Fruit fly (Drosophila melanogaster) whole organism, prepupa: ENCODE data around the gene Atac1.

Source experiments
- CG10631 ChIP-seq: fragments of 200-800 bp; sonication (Bioruptor generic); optimal IDR thresholded peaks from 2 replicates; lab custom pipeline; 2016; ENCODE audit warnings: missing biosample characterization, missing genetic modification characterization
- CG10669 ChIP-seq: fragments of 200-800 bp; sonication (Bioruptor generic); optimal IDR thresholded peaks from 3 replicates; lab custom pipeline; 2018; ENCODE audit warnings: missing biosample characterization, mild to moderate bottlenecking, missing genetic modification characterization, moderate library complexity
- CG11762 ChIP-seq: fragments of 200-800 bp; sonication (Bioruptor generic); optimal IDR thresholded peaks from 3 replicates; lab custom pipeline; 2016; ENCODE audit warnings: missing biosample characterization, missing genetic modification characterization; ENCODE audit not compliant: insufficient read depth
- CG15336 ChIP-seq: fragments of 200-800 bp; sonication (Bioruptor generic); IDR thresholded peaks from 2 replicates; pipeline ENCODE4 v1.3.6; 2022; ENCODE audit warnings: missing biosample characterization, missing genetic modification characterization
- CG1621 ChIP-seq: fragments of 200-800 bp; sonication (Bioruptor generic); optimal IDR thresholded peaks from 3 replicates; lab custom pipeline; 2018; ENCODE audit warnings: missing biosample characterization, mild to moderate bottlenecking, missing genetic modification characterization
- CG3032 ChIP-seq: fragments of 200-800 bp; optimal IDR thresholded peaks from 2 replicates; lab custom pipeline; 2019; ENCODE audit warnings: missing biosample characterization, mild to moderate bottlenecking, missing genetic modification characterization, moderate library complexity
- CG31627 ChIP-seq: fragments of 200-800 bp; sonication (Bioruptor generic); optimal IDR thresholded peaks from 3 replicates; lab custom pipeline; 2016; ENCODE audit warnings: missing biosample characterization, missing genetic modification characterization
- CG34406 ChIP-seq: fragments of 200-800 bp; sonication (Bioruptor generic); optimal IDR thresholded peaks from 3 replicates; lab custom pipeline; 2016; ENCODE audit warnings: missing biosample characterization, missing genetic modification characterization
- CG3919 ChIP-seq: fragments of 200-800 bp; sonication (Bioruptor generic); optimal IDR thresholded peaks from 3 replicates; lab custom pipeline; 2016; ENCODE audit warnings: missing biosample characterization, missing genetic modification characterization
- CG4318 ChIP-seq: fragments of 200-800 bp; sonication (Bioruptor generic); optimal IDR thresholded peaks from 3 replicates; lab custom pipeline; 2017; ENCODE audit warnings: missing biosample characterization, mild to moderate bottlenecking, missing genetic modification characterization
- CG6163 ChIP-seq: fragments of 200-800 bp; sonication (Bioruptor generic); IDR thresholded peaks from 3 replicates; pipeline ENCODE4 v1.3.6; 2022; ENCODE audit warnings: missing biosample characterization, missing genetic modification characterization
- CG6792 ChIP-seq: fragments of 200-800 bp; sonication (Bioruptor generic); optimal IDR thresholded peaks from 3 replicates; lab custom pipeline; 2016; ENCODE audit warnings: missing biosample characterization, missing genetic modification characterization
- CG6808 ChIP-seq: fragments of 200-800 bp; sonication (Bioruptor generic); optimal IDR thresholded peaks from 3 replicates; lab custom pipeline; 2017; ENCODE audit warnings: missing biosample characterization, missing genetic modification characterization, mild to moderate bottlenecking, moderate library complexity, missing genetic modification reagents
- CG7368 ChIP-seq: fragments of 200-800 bp; sonication (Bioruptor generic); optimal IDR thresholded peaks from 3 replicates; lab custom pipeline; 2016; ENCODE audit warnings: missing biosample characterization, missing genetic modification characterization
- CG8119 ChIP-seq: fragments of 200-800 bp; sonication (Bioruptor generic); IDR thresholded peaks from 3 replicates; pipeline ENCODE4 v1.3.6; 2022; ENCODE audit warnings: missing biosample characterization, missing genetic modification characterization
- CG9139 ChIP-seq: fragments of 200-800 bp; sonication (Bioruptor generic); optimal IDR thresholded peaks from 3 replicates; lab custom pipeline; 2017; ENCODE audit warnings: missing biosample characterization, mild to moderate bottlenecking, missing genetic modification characterization
- Eip75B ChIP-seq: fragments of 200-800 bp; sonication (Bioruptor generic); optimal IDR thresholded peaks from 3 replicates; lab custom pipeline; 2016; ENCODE audit warnings: missing biosample characterization, missing genetic modification characterization
- Eip78C ChIP-seq: fragments of 200-800 bp; sonication (Bioruptor generic); peaks from one replicate; lab custom pipeline; 2016; ENCODE audit warnings: missing biosample characterization, missing genetic modification characterization
- Eip93F ChIP-seq: fragments of 200-800 bp; sonication (Bioruptor generic); optimal IDR thresholded peaks from 2 replicates; lab custom pipeline; 2016; ENCODE audit warnings: missing biosample characterization, mild to moderate bottlenecking, missing genetic modification characterization
- Ets21C ChIP-seq: fragments of 200-800 bp; sonication (Bioruptor generic); optimal IDR thresholded peaks from 3 replicates; lab custom pipeline; 2016; ENCODE audit warnings: missing biosample characterization, missing genetic modification characterization
- Ets96B ChIP-seq: fragments of 200-800 bp; optimal IDR thresholded peaks from 2 replicates; lab custom pipeline; 2019; ENCODE audit warnings: missing biosample characterization, mild to moderate bottlenecking, missing genetic modification characterization, moderate library complexity
- Gug ChIP-seq: fragments of 200-800 bp; sonication (Bioruptor generic); IDR thresholded peaks from 2 replicates; pipeline ENCODE4 v1.3.6; 2022; ENCODE audit warnings: missing biosample characterization, missing genetic modification characterization
- Hr39 ChIP-seq: fragments of 200-800 bp; sonication (Bioruptor generic); optimal IDR thresholded peaks from 2 replicates; lab custom pipeline; 2016; ENCODE audit warnings: missing biosample characterization, missing genetic modification characterization
- Lpt ChIP-seq: fragments of 200-800 bp; sonication (Bioruptor generic); optimal IDR thresholded peaks from 3 replicates; lab custom pipeline; 2016; ENCODE audit warnings: missing biosample characterization, missing genetic modification characterization
- Sox102F ChIP-seq: fragments of 200-800 bp; sonication (Bioruptor generic); optimal IDR thresholded peaks from 2 replicates; lab custom pipeline; 2016; ENCODE audit warnings: missing biosample characterization, mild to moderate bottlenecking, missing genetic modification characterization
- Sox15 ChIP-seq: fragments of 200-800 bp; sonication (Bioruptor generic); optimal IDR thresholded peaks from 3 replicates; lab custom pipeline; 2016; ENCODE audit warnings: missing biosample characterization, missing genetic modification characterization
- cyc ChIP-seq: fragments of 200-800 bp; sonication (Bioruptor generic); optimal IDR thresholded peaks from 3 replicates; lab custom pipeline; 2016; ENCODE audit warnings: missing biosample characterization, missing genetic modification characterization
- dac ChIP-seq: fragments of 200-800 bp; sonication (Bioruptor generic); optimal IDR thresholded peaks from 2 replicates; lab custom pipeline; 2017; ENCODE audit warnings: missing biosample characterization, mild to moderate bottlenecking, missing genetic modification characterization
- dsx ChIP-seq: fragments of 200-800 bp; optimal IDR thresholded peaks from 3 replicates; lab custom pipeline; 2019; ENCODE audit warnings: missing biosample characterization, mild to moderate bottlenecking, missing genetic modification characterization, moderate library complexity; ENCODE audit not compliant: poor library complexity, severe bottlenecking
- eg ChIP-seq: fragments of 200-800 bp; sonication (Bioruptor generic); IDR thresholded peaks from 3 replicates; pipeline ENCODE4 v1.3.6; 2022; ENCODE audit warnings: missing biosample characterization, missing genetic modification characterization
- esn ChIP-seq: fragments of 200-800 bp; sonication (Bioruptor generic); optimal IDR thresholded peaks from 2 replicates; lab custom pipeline; 2016; ENCODE audit warnings: missing biosample characterization, mild to moderate bottlenecking, missing genetic modification characterization, moderate library complexity
- fkh ChIP-seq: fragments of 200-800 bp; sonication (Bioruptor generic); optimal IDR thresholded peaks from 3 replicates; lab custom pipeline; 2017; ENCODE audit warnings: missing biosample characterization, mild to moderate bottlenecking, missing genetic modification characterization, moderate library complexity
- lz ChIP-seq: fragments of 200-800 bp; sonication (Bioruptor generic); optimal IDR thresholded peaks from 3 replicates; lab custom pipeline; 2016; ENCODE audit warnings: missing biosample characterization, missing genetic modification characterization
- pdm3 ChIP-seq: fragments of 200-800 bp; sonication (Bioruptor generic); optimal IDR thresholded peaks from 3 replicates; lab custom pipeline; 2016; ENCODE audit warnings: missing biosample characterization, missing genetic modification characterization
- spab ChIP-seq: fragments of 200-800 bp; sonication (Bioruptor generic); optimal IDR thresholded peaks from 2 replicates; lab custom pipeline; 2017; ENCODE audit warnings: missing biosample characterization, mild to moderate bottlenecking, missing genetic modification characterization, missing genetic modification reagents
- ss ChIP-seq, 2 experiments: fragments of 200-800 bp; sonication (Bioruptor generic); optimal IDR thresholded peaks; 2 replicates in 1 of 2; 3 replicates in 1 of 2; lab custom pipeline; 2017 to 2018; ENCODE audit warnings: mild to moderate bottlenecking in 2 of 2, missing biosample characterization in 2 of 2, missing genetic modification characterization in 2 of 2, moderate library complexity in 1 of 2
- svp ChIP-seq: fragments of 200-800 bp; sonication (Bioruptor generic); peaks from one replicate; lab custom pipeline; 2016; ENCODE audit warnings: missing biosample characterization, missing genetic modification characterization
- vri ChIP-seq: fragments of 200-800 bp; sonication (Bioruptor generic); optimal IDR thresholded peaks from 3 replicates; lab custom pipeline; 2016; ENCODE audit warnings: missing biosample characterization, mild to moderate bottlenecking, missing genetic modification characterization

Gene Atac1

DNA sequence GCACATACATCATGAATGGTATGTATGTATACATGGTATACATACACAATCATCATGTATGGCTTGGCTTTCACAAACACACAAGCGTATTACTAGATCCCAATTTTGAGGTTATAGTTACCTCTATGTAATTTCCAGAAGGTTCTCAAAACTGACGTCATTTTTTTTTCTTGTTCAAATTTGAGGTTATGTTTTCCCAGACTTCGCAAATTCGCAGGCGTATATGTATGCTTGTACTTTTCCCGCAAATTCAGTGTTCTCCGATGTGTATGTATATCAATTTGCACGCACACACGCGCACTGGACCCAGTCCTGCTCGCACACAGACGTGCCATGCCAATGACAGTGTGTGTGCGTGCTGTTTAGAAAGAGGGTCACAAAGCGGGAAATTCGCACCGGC, 6.2 kb upstream of the Atac1 start:
- TF ChIP-seq dac (GFP tag; lab: Kevin White, UChicago) (no peak), CG7368 (no peak), dsx (GFP tag; lab: Kevin White, UChicago) (peak; percentile 50), Ets96B (tag; lab: Kevin White, UChicago) (no peak), CG34406 (GFP tag; lab: Kevin White, UChicago) (no peak), Eip75B (GFP tag; lab: Kevin White, UChicago) (no peak), CG3032 (tag; lab: Kevin White, UChicago) (no peak), fkh (GFP tag; lab: Kevin White, UChicago) (no peak), CG31627 (GFP tag; lab: Kevin White, UChicago) (no peak), CG6808 (GFP tag; lab: Kevin White, UChicago) (peak; percentile 36), Ets21C (GFP tag; lab: Kevin White, UChicago) (no peak), CG4318 (GFP tag; lab: Kevin White, UChicago) (no peak), Hr39 (no peak), ss (GFP tag; optimal IDR thresholded peaks at IDR 0.05; lab: Kevin White, UChicago) (peak; percentile 18 to 28), pdm3 (GFP tag; lab: Kevin White, UChicago) (no peak), CG8119 (GFP tag; lab: Robert Waterston, UW) (no peak), CG9139 (GFP tag; lab: Kevin White, UChicago) (no peak), CG10669 (GFP tag; lab: Kevin White, UChicago) (no peak), svp (no peak), CG6792 (GFP tag; lab: Kevin White, UChicago) (no peak), cyc (GFP tag; lab: Kevin White, UChicago) (no peak), CG1621 (tag; lab: Kevin White, UChicago) (peak; percentile 71), Sox102F (GFP tag; lab: Kevin White, UChicago) (no peak)

DNA sequence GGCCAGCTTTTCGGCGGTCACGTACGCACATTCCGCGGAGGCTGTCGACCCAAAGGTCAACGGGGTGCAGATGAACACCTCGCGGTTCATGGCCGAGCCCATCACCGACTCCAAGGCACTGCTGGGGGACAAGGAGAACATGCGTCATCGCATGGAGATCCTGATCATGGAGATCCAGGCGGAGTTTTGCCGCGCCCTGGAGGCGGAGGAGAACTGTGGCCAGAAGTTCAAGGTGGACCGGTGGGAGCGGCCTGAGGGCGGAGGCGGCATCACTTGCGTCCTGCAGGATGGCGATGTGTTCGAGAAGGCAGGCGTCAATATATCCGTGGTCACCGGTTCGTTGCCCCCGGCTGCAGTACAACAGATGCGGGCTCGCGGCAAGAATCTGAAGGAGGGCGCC, 4.5 kb upstream of the Atac1 start:
- TF ChIP-seq Ets21C (GFP tag; lab: Kevin White, UChicago), result no peak
- TF ChIP-seq, all 60 proteins: peak for 0

DNA sequence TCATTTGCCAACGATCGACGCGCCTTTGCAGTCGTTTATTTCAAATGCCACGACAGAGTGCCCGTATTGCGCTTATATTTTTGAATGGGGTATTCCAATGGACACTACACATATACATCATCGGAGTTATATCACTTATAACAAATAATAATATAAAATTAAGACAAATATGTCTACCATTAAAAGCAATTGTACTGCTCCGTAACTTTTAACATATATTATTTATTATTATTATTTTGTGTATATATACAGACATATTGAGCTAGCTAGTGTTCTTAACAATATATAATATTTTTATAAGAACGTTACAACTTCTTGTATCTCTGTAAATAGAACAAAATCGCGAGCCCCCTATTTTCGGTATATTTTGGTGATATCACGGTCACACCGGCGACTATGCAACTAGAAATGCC, 3.9 kb upstream of the Atac1 start, which contains the start of the genes sip2 and Coprox:
Gene sip2, minus strand, starts transcription at position 53 of the 413 bp plus-strand sequence.
Gene Coprox, plus strand, starts transcription at position 400 of the 413 bp plus-strand sequence.
- TF ChIP-seq fkh (GFP tag; lab: Kevin White, UChicago) (peak; percentile 83), CG11762 (no peak), Lpt (GFP tag; lab: Kevin White, UChicago) (no peak), CG3032 (tag; lab: Kevin White, UChicago) (peak; percentile 77), CG7368 (no peak), CG8119 (GFP tag; lab: Robert Waterston, UW) (peak; percentile 54; the same call in 1 of the 3 replicates), CG10631 (peak; percentile 84), CG31627 (GFP tag; lab: Kevin White, UChicago) (peak; percentile 5), Gug (peak; percentile 22; the same call in 1 of the 2 replicates), dsx (GFP tag; lab: Kevin White, UChicago) (peak; percentile 70), ss (GFP tag; optimal IDR thresholded peaks at IDR 0.05; lab: Kevin White, UChicago) (no peak), CG6792 (GFP tag; lab: Kevin White, UChicago) (peak; percentile 30), lz (GFP tag; lab: Kevin White, UChicago) (peak; percentile 15), Eip93F (GFP tag; lab: Kevin White, UChicago) (peak; percentile 13), vri (GFP tag; lab: Kevin White, UChicago) (peak; percentile 34), spab (GFP tag; lab: Kevin White, UChicago) (no peak), CG3919 (GFP tag; lab: Kevin White, UChicago) (no peak), eg (peak; percentile 77), CG15336 (GFP tag; lab: Robert Waterston, UW) (no peak; the same call in 1 of the 2 replicates), Eip78C (peak; percentile 56), CG6163 (peak; percentile 48; the same call in 1 of the 3 replicates), svp (no peak), cyc (GFP tag; lab: Kevin White, UChicago) (peak; percentile 34), esn (GFP tag; lab: Kevin White, UChicago) (peak; percentile 58), Sox15 (GFP tag; lab: Kevin White, UChicago) (peak; percentile 16)
